Fruit fly (Drosophila melanogaster): Measurements from ENCODE around the gene CG18675.

DNA sequence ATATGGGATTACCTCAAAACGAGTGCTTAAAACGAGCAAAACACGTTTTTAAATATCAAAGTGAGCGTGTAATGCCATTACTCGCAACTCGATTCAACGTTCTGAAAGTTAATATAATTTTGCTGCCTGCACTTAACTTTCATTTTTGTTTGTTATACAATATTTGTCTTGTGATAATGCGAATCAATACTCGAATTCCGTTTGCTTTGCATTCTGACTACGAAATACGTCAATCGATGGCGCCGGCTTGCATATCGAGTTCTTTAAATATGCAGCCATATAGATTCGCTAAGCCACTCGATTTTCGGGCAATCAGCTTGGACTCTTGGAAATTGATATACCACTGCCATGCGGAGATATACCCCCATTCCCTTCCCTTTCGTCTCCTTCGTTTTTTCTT lies 47.0 kb downstream of the CG18675 start:
- TF ChIP-seq pan (optimal IDR thresholded peaks at IDR 0.05) (no peak), Dll (optimal IDR thresholded peaks at IDR 0.05) (no peak)
